Worm (Caenorhabditis elegans) whole organism, late embryonic: ENCODE measurements around the gene T21H3.1.

ENCODE experiments used
- T23F11.4 ChIP-seq: fragments of 200-800 bp; sonication (Bioruptor generic); optimal IDR thresholded peaks from 2 replicates; lab custom pipeline; 2018; ENCODE audit warnings: mild to moderate bottlenecking, missing genetic modification characterization, missing compliant biosample characterization
- ceh-9 ChIP-seq: sonication (generic microtip); optimal IDR thresholded peaks from 2 replicates; lab custom pipeline; 2016; ENCODE audit warnings: mild to moderate bottlenecking, missing genetic modification characterization, inconsistent platforms, missing compliant biosample characterization
- dmd-4 ChIP-seq: sonication (generic microtip); optimal IDR thresholded peaks from 2 replicates; lab custom pipeline; 2016; ENCODE audit warnings: borderline replicate concordance, missing genetic modification characterization, missing compliant biosample characterization
- fax-1 ChIP-seq: sonication (generic microtip); optimal IDR thresholded peaks from 2 replicates; lab custom pipeline; 2016; ENCODE audit warnings: missing genotype, missing genetic modification characterization, missing compliant biosample characterization
- fkh-10 ChIP-seq: fragments of 150-350 bp; optimal IDR thresholded peaks from 2 replicates; lab custom pipeline; 2014; ENCODE audit warnings: missing biosample characterization, missing genetic modification reagents, missing genetic modification characterization
- nhr-232 ChIP-seq: sonication (generic microtip); optimal IDR thresholded peaks from 2 replicates; lab custom pipeline; 2016; ENCODE audit warnings: missing genetic modification characterization, missing compliant biosample characterization

DNA sequence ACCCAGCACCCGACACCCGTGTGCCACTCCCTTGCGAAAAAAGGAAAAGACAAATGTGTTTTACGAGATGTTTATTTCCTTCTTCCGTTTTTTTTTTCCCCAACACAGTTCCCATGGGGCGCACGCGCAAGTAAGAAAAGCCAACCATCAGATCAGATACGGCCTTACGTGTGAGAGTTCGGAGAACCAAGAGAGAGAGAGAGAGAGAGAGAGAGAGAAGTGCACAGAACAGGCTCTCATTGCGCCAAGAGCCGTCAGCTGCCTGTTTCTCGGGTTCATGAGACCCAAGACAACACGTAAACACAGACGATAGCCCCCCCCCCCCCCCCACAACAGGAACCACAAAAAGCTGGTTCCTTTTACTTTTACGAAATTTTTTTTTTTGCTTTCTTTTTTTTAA lies 24.7 kb upstream of the T21H3.1 start:
- TF ChIP-seq dmd-4 (tag; lab: Kevin White, UChicago) (no peak), T23F11.4 (GFP tag; lab: Kevin White, UChicago) (no peak), fkh-10 (GFP tag; lab: Kevin White, UChicago) (no peak), fax-1 (tag; lab: Kevin White, UChicago) (no peak), nhr-232 (no peak), ceh-9 (tag; lab: Kevin White, UChicago) (no peak)
